Worm (Caenorhabditis elegans): ENCODE measurements around the gene mtr-4.

The mtr-4 gene

DNA sequence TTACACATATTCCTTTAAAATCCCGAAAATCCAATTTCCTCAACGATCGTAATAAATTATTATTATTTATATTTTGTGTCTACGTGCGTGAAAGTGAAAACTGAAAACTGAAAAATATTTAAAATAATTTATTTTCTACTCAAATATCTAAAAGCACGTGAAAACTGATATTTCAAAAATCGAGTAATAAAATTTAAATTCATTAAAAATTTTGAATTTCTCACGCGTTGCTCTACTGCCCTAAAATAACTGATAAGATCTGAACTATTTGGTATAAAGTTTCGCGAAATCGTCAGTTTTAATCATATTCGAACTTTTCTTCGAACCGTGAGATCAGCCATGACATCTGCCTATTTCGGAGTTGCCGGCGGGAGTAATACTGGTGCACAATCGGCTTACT is 26.8 kb downstream of the mtr-4 start, which contains the start of gene ssq-1:
Gene ssq-1, plus strand, starts transcription at position 301 of the 400 bp plus-strand sequence.
- no peak for TF ChIP-seq egl-27 (tag; optimal IDR thresholded peaks at IDR 0.05)
- TF ChIP-seq nhr-10 (tag; optimal IDR thresholded peaks at IDR 0.05): no peak
- no peak for TF ChIP-seq zag-1 (tag; optimal IDR thresholded peaks at IDR 0.05)

DNA sequence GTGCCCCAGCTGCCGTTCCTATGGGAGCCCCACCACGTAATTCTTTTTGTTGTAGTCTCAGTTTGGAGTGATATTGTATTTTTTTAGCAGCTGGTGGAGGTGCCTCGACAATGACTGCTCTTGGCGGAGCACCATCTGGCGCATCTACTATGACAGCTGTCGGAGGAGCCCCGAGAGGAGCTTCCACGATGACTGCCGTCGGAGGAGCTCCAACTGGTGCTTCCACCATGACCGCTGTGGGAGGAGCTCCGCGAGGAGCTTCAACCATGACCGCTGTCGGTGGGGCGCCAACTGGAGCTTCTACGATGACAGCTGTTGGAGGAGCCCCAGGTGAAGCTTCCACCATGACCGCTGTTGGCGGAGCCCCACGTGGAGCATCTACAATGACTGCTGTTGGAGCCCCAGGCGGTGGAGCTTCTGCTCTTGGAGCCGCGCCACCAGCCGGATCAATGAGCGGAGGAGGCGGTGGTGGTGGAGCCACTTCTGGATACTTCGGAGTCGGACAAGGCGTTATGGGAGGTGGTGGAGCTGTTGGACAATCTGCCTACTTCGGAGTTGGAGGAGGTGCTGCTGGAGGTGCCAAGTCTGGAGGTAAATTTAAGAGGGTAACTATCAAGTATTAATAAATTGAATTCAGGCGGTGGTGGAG is 27.4 kb downstream of the mtr-4 start:
- TF ChIP-seq R02D3.7 (tag; optimal IDR thresholded peaks at IDR 0.05) (no peak), lin-11 (tag; optimal IDR thresholded peaks at IDR 0.05) (no peak), sma-3 (GFP tag; optimal IDR thresholded peaks at IDR 0.05) (no peak), lin-39 (tag; optimal IDR thresholded peaks at IDR 0.05) (no peak), C34F6.9 (tag; optimal IDR thresholded peaks at IDR 0.05) (no peak), nhr-77 (tag; optimal IDR thresholded peaks at IDR 0.05) (no peak), blmp-1 (tag; optimal IDR thresholded peaks at IDR 0.05; ENCODE audit: insufficient read depth) (no peak), ama-1 (optimal IDR thresholded peaks at IDR 0.05) (no peak), nhr-21 (tag; optimal IDR thresholded peaks at IDR 0.05) (no peak), ceh-82 (tag; optimal IDR thresholded peaks at IDR 0.05) (no peak), Y55F3AM.14 (GFP tag; optimal IDR thresholded peaks at IDR 0.05) (no peak), sem-4 (tag; optimal IDR thresholded peaks at IDR 0.05) (no peak), nhr-10 (tag; optimal IDR thresholded peaks at IDR 0.05) (no peak)

DNA sequence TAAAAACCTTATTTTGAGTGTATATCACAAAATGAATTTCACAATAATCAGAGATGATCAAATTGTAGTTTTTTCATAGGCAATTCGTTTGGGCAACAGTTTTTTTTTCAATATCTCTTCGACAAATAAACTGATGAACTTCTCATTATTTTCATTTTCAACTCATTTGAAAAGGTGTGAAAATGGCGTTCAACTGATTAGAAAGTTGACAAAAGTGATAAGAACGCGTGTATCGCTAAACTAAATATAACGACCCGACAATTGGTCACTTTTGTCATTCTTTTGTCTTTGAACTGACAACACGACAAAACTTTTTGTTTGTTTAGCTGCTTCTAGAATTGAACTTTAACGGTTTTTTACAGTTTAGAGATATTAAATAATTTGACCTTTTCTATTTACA is 29.5 kb downstream of the mtr-4 start:
- peak; percentile 53 for TF ChIP-seq fos-1 (tag; optimal IDR thresholded peaks at IDR 0.05)
- no peak for TF ChIP-seq dmd-4 (tag; optimal IDR thresholded peaks at IDR 0.05)
- no peak for TF ChIP-seq nhr-21 (tag; optimal IDR thresholded peaks at IDR 0.05)

DNA sequence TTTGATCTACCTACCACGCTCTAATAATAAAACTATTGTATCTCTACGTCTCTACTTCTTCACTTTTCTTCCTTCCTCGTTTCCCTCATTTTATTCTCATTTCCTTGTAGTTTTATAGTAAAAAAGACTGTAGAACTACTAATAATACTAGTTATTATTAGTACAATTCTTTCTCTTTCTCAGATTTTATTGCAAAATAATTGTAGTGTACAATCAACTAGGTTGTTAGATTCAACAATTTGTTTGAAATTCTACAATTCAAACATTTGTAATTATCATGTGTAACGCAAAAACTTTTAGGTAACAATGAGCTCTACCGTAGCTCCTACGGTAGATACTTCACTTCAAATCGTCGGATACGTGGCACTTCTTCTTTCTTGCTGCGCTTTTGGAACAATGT is 30.2 kb downstream of the mtr-4 start, which contains the start of gene K07F5.12:
Gene K07F5.12, plus strand, starts transcription at position 301 of the 400 bp plus-strand sequence.
- TF ChIP-seq nhr-23 (tag; optimal IDR thresholded peaks at IDR 0.05) (no peak), unc-62 (GFP tag; optimal IDR thresholded peaks at IDR 0.05) (no peak), skn-1 (tag; optimal IDR thresholded peaks at IDR 0.05) (no peak), fos-1 (tag; optimal IDR thresholded peaks at IDR 0.05) (no peak), lsy-2 (tag; optimal IDR thresholded peaks at IDR 0.05) (no peak), sma-3 (GFP tag; optimal IDR thresholded peaks at IDR 0.05) (no peak), C34F6.9 (tag; optimal IDR thresholded peaks at IDR 0.05) (no peak), nhr-6 (tag; optimal IDR thresholded peaks at IDR 0.05) (no peak), sma-9 (GFP tag; optimal IDR thresholded peaks at IDR 0.05) (no peak), sma-9 (tag; optimal IDR thresholded peaks at IDR 0.05) (no peak)

DNA sequence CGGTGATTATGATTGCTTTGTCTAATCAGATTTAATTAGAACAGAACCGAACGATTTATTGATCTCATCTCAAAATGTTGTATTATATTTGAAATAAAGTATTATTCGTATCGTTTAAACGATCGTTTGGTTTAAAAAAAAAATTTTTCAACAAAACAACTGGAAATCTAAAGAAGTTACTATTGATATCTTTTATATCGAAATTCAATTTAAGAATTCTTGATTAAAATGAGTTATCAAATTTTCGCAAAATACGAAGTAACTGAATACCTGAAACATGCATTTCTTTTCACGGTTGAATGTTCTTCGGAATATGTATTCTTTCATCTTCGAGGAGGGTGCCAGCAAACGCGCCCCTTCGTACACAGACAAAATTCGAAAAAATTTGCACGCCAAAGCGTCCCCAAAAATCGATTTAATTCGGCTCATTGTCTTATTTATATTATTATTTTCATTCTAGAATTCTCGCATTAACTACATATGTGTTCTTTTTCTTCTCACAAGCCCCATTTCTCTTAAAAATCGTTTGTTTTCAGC is 32.5 kb downstream of the mtr-4 start, which contains the start of gene npp-1:
Gene npp-1, plus strand, starts transcription at position 537 of the 537 bp plus-strand sequence.
- TF ChIP-seq sma-3 (GFP tag; optimal IDR thresholded peaks at IDR 0.05) (no peak), C34F6.9 (tag; optimal IDR thresholded peaks at IDR 0.05) (peak; percentile 70), elt-3 (tag; optimal IDR thresholded peaks at IDR 0.05) (no peak), nhr-77 (tag; optimal IDR thresholded peaks at IDR 0.05) (no peak), Y55F3AM.14 (GFP tag; optimal IDR thresholded peaks at IDR 0.05) (no peak), sem-4 (tag; optimal IDR thresholded peaks at IDR 0.05) (no peak), ztf-11 (tag; optimal IDR thresholded peaks at IDR 0.05) (no peak), gmeb-1 (tag; optimal IDR thresholded peaks at IDR 0.05) (peak; percentile 32), crh-2 (tag; optimal IDR thresholded peaks at IDR 0.05) (peak; percentile 4), dmd-4 (tag; optimal IDR thresholded peaks at IDR 0.05) (no peak), lin-39 (tag; optimal IDR thresholded peaks at IDR 0.05) (no peak), nhr-10 (tag; optimal IDR thresholded peaks at IDR 0.05) (no peak), lin-11 (tag; optimal IDR thresholded peaks at IDR 0.05) (no peak), mbf-1 (tag; optimal IDR thresholded peaks at IDR 0.05) (no peak), peb-1 (tag; optimal IDR thresholded peaks at IDR 0.05) (no peak), nhr-23 (tag; optimal IDR thresholded peaks at IDR 0.05) (no peak), ZK546.5 (tag; optimal IDR thresholded peaks at IDR 0.05) (no peak), egl-27 (tag; optimal IDR thresholded peaks at IDR 0.05) (no peak), nhr-11 (tag; optimal IDR thresholded peaks at IDR 0.05) (no peak), nhr-6 (tag; optimal IDR thresholded peaks at IDR 0.05) (no peak), skn-1 (tag; optimal IDR thresholded peaks at IDR 0.05) (no peak), ztf-1 (GFP tag; conservative IDR thresholded peaks at IDR 0.05) (no peak), nhr-25 (tag; optimal IDR thresholded peaks at IDR 0.05) (no peak), F13H6.1 (tag; optimal IDR thresholded peaks at IDR 0.05) (no peak), elt-1 (tag; optimal IDR thresholded peaks at IDR 0.05) (no peak), fos-1 (tag; optimal IDR thresholded peaks at IDR 0.05) (peak; percentile 2), ztf-4 (tag; optimal IDR thresholded peaks at IDR 0.05) (no peak), zag-1 (tag; optimal IDR thresholded peaks at IDR 0.05) (no peak), nhr-237 (tag; optimal IDR thresholded peaks at IDR 0.05) (no peak), unc-55 (GFP tag; optimal IDR thresholded peaks at IDR 0.05) (peak; percentile 62), nhr-12 (tag; optimal IDR thresholded peaks at IDR 0.05) (no peak), lsy-2 (tag; optimal IDR thresholded peaks at IDR 0.05) (no peak), sma-9 (GFP tag; optimal IDR thresholded peaks at IDR 0.05) (no peak), sma-9 (tag; optimal IDR thresholded peaks at IDR 0.05) (no peak), nhr-129 (tag; optimal IDR thresholded peaks at IDR 0.05) (peak; percentile 61), ceh-16 (tag; optimal IDR thresholded peaks at IDR 0.05) (no peak), unc-39 (tag; optimal IDR thresholded peaks at IDR 0.05) (no peak)

Measured in whole organism, L2 larva.